Worm (Caenorhabditis elegans) whole organism, L4 larva: Measurements from ENCODE around the gene F35H12.1.

Experiments
- F26F4.8 ChIP-seq: fragments of 200-800 bp; sonication (Bioruptor generic); conservative IDR thresholded peaks from 2 replicates; pipeline ENCODE4 v1.3.6; 2022; ENCODE audit warnings: missing genetic modification characterization, missing compliant biosample characterization
- ama-1 ChIP-seq: fragments of 150-350 bp; optimal IDR thresholded peaks from 2 replicates; lab custom pipeline; 2014; ENCODE audit warnings: inconsistent platforms, mixed read lengths
- ceh-62 ChIP-seq: sonication (generic microtip); optimal IDR thresholded peaks from 2 replicates; lab custom pipeline; 2017; ENCODE audit warnings: missing biosample characterization, missing genetic modification characterization
- fos-1 ChIP-seq: fragments of 150-350 bp; optimal IDR thresholded peaks from 2 replicates; lab custom pipeline; 2014; ENCODE audit warnings: missing biosample characterization, missing genetic modification characterization
- mdl-1 ChIP-seq, 2 experiments: fragments of 150-350 bp in 1 of 2; sonication (generic microtip) in 1 of 2; optimal IDR thresholded peaks; 2 replicates each; lab custom pipeline; 2014 to 2017; ENCODE audit warnings: missing biosample characterization in 2 of 2, missing genetic modification characterization in 2 of 2
- nhr-25 ChIP-seq: sonication (generic microtip); optimal IDR thresholded peaks from 2 replicates; lab custom pipeline; 2017; ENCODE audit warnings: missing genetic modification characterization, mild to moderate bottlenecking, missing compliant biosample characterization, antibody characterized with exemption, moderate library complexity, borderline replicate concordance; ENCODE audit not compliant: insufficient read depth
- nhr-28 ChIP-seq: fragments of 150-350 bp; optimal IDR thresholded peaks from 2 replicates; lab custom pipeline; 2014; ENCODE audit warnings: missing biosample characterization, missing genetic modification characterization
- sdz-12 ChIP-seq: fragments of 200-800 bp; sonication (Bioruptor generic); optimal IDR thresholded peaks from 2 replicates; lab custom pipeline; 2018; ENCODE audit warnings: mild to moderate bottlenecking, missing genetic modification characterization, missing compliant biosample characterization
- tag-97 ChIP-seq: fragments of 200-800 bp; sonication (Bioruptor generic); IDR thresholded peaks from 2 replicates; pipeline ENCODE4 v1.3.6; 2022; ENCODE audit warnings: missing genetic modification characterization, missing compliant biosample characterization
- ztf-11 ChIP-seq: fragments of 150-350 bp; optimal IDR thresholded peaks from 2 replicates; lab custom pipeline; 2014; ENCODE audit warnings: missing biosample characterization, missing genetic modification characterization

DNA sequence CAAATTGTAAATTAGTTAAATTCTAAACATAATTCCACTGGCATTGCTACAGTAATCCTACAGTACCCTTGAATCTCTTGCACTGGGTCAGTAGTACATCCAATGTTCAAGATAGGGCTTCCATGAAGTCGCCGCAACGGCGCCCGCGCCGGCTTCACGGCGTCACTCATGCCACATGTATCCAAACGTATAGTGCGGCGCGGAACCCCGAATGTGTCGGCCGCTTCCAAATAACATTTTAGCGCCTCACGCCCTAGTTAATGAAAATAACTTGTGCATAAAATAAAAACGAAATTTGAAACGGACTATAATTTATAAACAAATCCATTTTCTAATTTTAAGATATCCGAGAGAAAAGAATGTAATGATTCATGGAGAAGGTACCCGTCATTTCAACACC is 2.4 kb downstream of the F35H12.1 start:
- no peak for TF ChIP-seq ama-1 (lab: Kevin White, UChicago)
- no peak for TF ChIP-seq tag-97 (GFP tag; lab: Robert Waterston, UW)
- no peak for TF ChIP-seq nhr-25 (tag; lab: Kevin White, UChicago)
- TF ChIP-seq F26F4.8 (GFP tag; lab: Robert Waterston, UW) = no peak
- TF ChIP-seq ceh-62 (tag; lab: Kevin White, UChicago) = no peak
- no peak for TF ChIP-seq fos-1 (tag; lab: Kevin White, UChicago)
- TF ChIP-seq ztf-11 (tag; lab: Kevin White, UChicago) = no peak
- no peak for TF ChIP-seq sdz-12 (GFP tag; lab: Kevin White, UChicago)
- no peak for TF ChIP-seq nhr-28 (tag; lab: Kevin White, UChicago)
- TF ChIP-seq mdl-1 (tag; optimal IDR thresholded peaks at IDR 0.05; lab: Kevin White, UChicago) = no peak
